Worm (Caenorhabditis elegans) whole organism, L2 larva: ENCODE results near the gene sart-3.

ENCODE experiments used
- Y55F3AM.14 ChIP-seq: fragments of 200-800 bp; sonication (Bioruptor generic); optimal IDR thresholded peaks from 2 replicates; lab custom pipeline; 2018; ENCODE audit warnings: mild to moderate bottlenecking, missing genetic modification characterization, missing compliant biosample characterization
- ZK546.5 ChIP-seq: sonication (generic microtip); optimal IDR thresholded peaks from 2 replicates; lab custom pipeline; 2017; ENCODE audit warnings: missing biosample characterization, missing genetic modification characterization
- aly-2 ChIP-seq: fragments of 150-350 bp; optimal IDR thresholded peaks from 2 replicates; lab custom pipeline; 2014; ENCODE audit warnings: missing biosample characterization, missing genetic modification characterization
- egl-27 ChIP-seq: sonication (generic microtip); optimal IDR thresholded peaks from 3 replicates; lab custom pipeline; 2017; ENCODE audit warnings: missing biosample characterization, missing genetic modification reagents, missing genetic modification characterization
- elt-3 ChIP-seq: sonication (generic microtip); optimal IDR thresholded peaks from 2 replicates; lab custom pipeline; 2017; ENCODE audit warnings: missing biosample characterization, missing genetic modification characterization
- lin-13 ChIP-seq: fragments of 150-350 bp; optimal IDR thresholded peaks from 2 replicates; lab custom pipeline; 2014; ENCODE audit warnings: missing biosample characterization, missing genetic modification reagents, missing genetic modification characterization
- lin-39 ChIP-seq: fragments of 150-350 bp; optimal IDR thresholded peaks from 2 replicates; lab custom pipeline; 2014; ENCODE audit warnings: missing biosample characterization, missing genetic modification reagents, missing genetic modification characterization
- sma-9 ChIP-seq, 2 experiments: fragments of 150-350 bp in 1 of 2; sonication (generic microtip) in 1 of 2; optimal IDR thresholded peaks; 2 replicates each; lab custom pipeline; 2014 to 2016; ENCODE audit warnings: missing genetic modification characterization in 2 of 2, mild to moderate bottlenecking in 1 of 2, missing biosample characterization in 1 of 2, missing compliant biosample characterization in 1 of 2, missing genetic modification reagents in 1 of 2, moderate library complexity in 1 of 2
- snpc-4 ChIP-seq: fragments of 150-350 bp; optimal IDR thresholded peaks from 2 replicates; lab custom pipeline; 2014; ENCODE audit warnings: missing biosample characterization, missing genetic modification characterization

ce11 chrIV:11349747-11350146 lies 17.0 kb upstream of the sart-3 start:
- TF ChIP-seq sma-9 (GFP tag; optimal IDR thresholded peaks at IDR 0.05; lab: Kevin White, UChicago) (peak; percentile 13), sma-9 (tag; optimal IDR thresholded peaks at IDR 0.05; lab: Kevin White, UChicago) (no peak), snpc-4 (tag; lab: Kevin White, UChicago) (no peak), lin-13 (GFP tag; lab: Kevin White, UChicago) (no peak), ZK546.5 (tag; lab: Kevin White, UChicago) (no peak), lin-39 (tag; lab: Kevin White, UChicago) (no peak), elt-3 (tag; lab: Kevin White, UChicago) (no peak), egl-27 (tag; lab: Kevin White, UChicago) (no peak), aly-2 (tag; lab: Kevin White, UChicago) (no peak), Y55F3AM.14 (GFP tag; lab: Kevin White, UChicago) (no peak)
